Fruit fly (Drosophila melanogaster) whole organism, wandering third instar larva: ENCODE data around the gene CG5466.
A peak's percentile ranks its signal among the peaks of the same experiment; 100 is the strongest.

Experiments
- Hr78 ChIP-seq: fragments of >200 bp; optimal IDR thresholded peaks from 2 replicates; lab custom pipeline; 2017; ENCODE audit warnings: missing biosample characterization, missing genetic modification characterization
- Sp1 ChIP-seq: fragments of 200-800 bp; sonication (Bioruptor generic); optimal IDR thresholded peaks from 3 replicates; lab custom pipeline; 2019; ENCODE audit warnings: missing biosample characterization, mild to moderate bottlenecking, missing genetic modification characterization, moderate library complexity
- dl ChIP-seq, 2 experiments: fragments of 175-275, 200-275 bp in 1 of 2; fragments of 200-275 bp in 1 of 2; sonication (Bioruptor generic); optimal IDR thresholded peaks; lab custom pipeline; 2018; ENCODE audit warnings: mild to moderate bottlenecking in 2 of 2, missing biosample characterization in 2 of 2, missing genetic modification characterization in 2 of 2, moderate library complexity in 2 of 2; ENCODE audit not compliant: partially characterized antibody in 2 of 2, insufficient read depth in 1 of 2
- h ChIP-seq: fragments of 200-800 bp; sonication (Bioruptor generic); optimal IDR thresholded peaks from 3 replicates; lab custom pipeline; 2016; ENCODE audit warnings: missing biosample characterization, mild to moderate bottlenecking, missing genetic modification characterization
- lola ChIP-seq: fragments of >200 bp; optimal IDR thresholded peaks from 2 replicates; lab custom pipeline; 2017; ENCODE audit warnings: missing biosample characterization, missing genetic modification characterization
- psq ChIP-seq: fragments of 200-800 bp; sonication (Bioruptor generic); optimal IDR thresholded peaks from 3 replicates; lab custom pipeline; 2017; ENCODE audit warnings: missing biosample characterization, mild to moderate bottlenecking, missing genetic modification characterization, moderate library complexity
- rgr ChIP-seq: fragments of 200-800 bp; sonication (Bioruptor generic); optimal IDR thresholded peaks from 3 replicates; lab custom pipeline; 2016; ENCODE audit warnings: missing biosample characterization, mild to moderate bottlenecking, missing genetic modification characterization
- usp ChIP-seq: fragments of >200 bp; optimal IDR thresholded peaks from 2 replicates; lab custom pipeline; 2017; ENCODE audit warnings: missing biosample characterization, missing genetic modification characterization

dm6 chr3R:20579816-20580215, 37.9 kb upstream of the CG5466 start, which contains the start of the genes EloB and Srp14:
- TF ChIP-seq psq (GFP tag; lab: Kevin White, UChicago), result peak; percentile 74
- TF ChIP-seq usp (GFP tag; lab: Kevin White, UChicago), result no peak
- no peak for TF ChIP-seq dl (GFP tag; optimal IDR thresholded peaks at IDR 0.05; lab: Kevin White, UChicago; ENCODE audit: insufficient read depth in 1 of 2, partially characterized antibody in 2 of 2)
- peak; percentile 86 for TF ChIP-seq h (GFP tag; lab: Kevin White, UChicago)
- peak; percentile 83 for TF ChIP-seq Sp1 (GFP tag; lab: Kevin White, UChicago)
- no peak for TF ChIP-seq Hr78 (GFP tag; lab: Kevin White, UChicago)
- peak; percentile 88 for TF ChIP-seq rgr (GFP tag; lab: Kevin White, UChicago)
- no peak for TF ChIP-seq lola (GFP tag; lab: Kevin White, UChicago)
